Fruit fly (Drosophila melanogaster): Measurements from ENCODE around the gene Hira.
A peak's percentile ranks its signal among the peaks of the same experiment; 100 is the strongest.

The Hira gene

DNA sequence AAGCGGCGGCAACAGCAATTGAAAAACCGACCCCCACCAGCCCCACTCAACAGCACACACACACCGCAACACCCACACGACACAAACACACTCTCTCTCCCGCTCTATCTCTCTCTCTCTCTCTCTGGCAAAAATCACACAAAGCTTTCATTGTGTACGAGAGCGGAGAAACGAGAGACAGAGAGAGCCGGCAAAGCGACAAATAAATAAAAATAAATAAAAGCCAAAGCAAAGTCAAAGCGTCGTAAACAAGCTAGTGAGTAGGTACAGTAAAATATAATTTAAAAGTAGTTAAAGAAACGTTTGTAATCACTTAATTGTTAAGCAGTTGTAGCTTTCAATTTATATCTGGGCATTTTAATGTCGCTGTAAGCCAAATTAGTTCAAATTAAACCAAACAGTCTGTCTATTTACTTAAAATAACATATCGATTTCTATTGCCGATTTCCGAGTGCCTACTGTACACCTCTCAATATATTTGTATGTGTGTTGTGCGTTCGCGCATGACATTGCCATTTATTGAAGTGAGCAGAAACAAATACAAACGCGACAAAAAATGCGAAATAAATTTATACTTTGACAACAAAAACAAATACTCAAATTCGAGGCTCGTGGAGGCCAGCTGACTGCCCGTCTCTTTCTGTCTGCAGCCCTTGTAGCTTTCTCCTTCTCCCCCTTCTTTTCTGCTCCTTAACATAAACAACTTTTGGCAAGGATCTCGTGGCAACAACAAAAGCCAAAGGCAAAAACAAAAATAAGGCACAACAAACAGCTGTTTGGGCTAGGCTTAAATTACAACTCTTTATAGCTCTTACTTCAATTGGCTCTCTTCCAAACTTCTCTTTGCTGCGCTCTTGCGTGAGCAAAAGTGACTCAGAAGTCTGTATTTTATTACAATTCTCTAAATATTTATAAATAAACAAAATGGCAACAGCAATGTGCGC lies 24.9 kb upstream of the Hira start (continued):
- TF ChIP-seq gem (tag; optimal IDR thresholded peaks at IDR 0.05) (peak; percentile 94), CG17829 (tag; optimal IDR thresholded peaks at IDR 0.05) (peak; percentile 85), rib (GFP tag; IDR thresholded peaks at IDR 0.05) (peak; percentile 95), CG3163 (GFP tag; optimal IDR thresholded peaks at IDR 0.05) (peak; percentile 90), fd3F (GFP tag; optimal IDR thresholded peaks at IDR 0.05) (peak; percentile 94), CG8359 (GFP tag; optimal IDR thresholded peaks at IDR 0.05; ENCODE audit: borderline replicate concordance) (peak; percentile 58), Meics (GFP tag; optimal IDR thresholded peaks at IDR 0.05) (peak; percentile 96), CG17328 (GFP tag; IDR thresholded peaks at IDR 0.05) (peak; percentile 65), CG14860 (GFP tag; IDR thresholded peaks at IDR 0.05; ENCODE audit: partially characterized antibody) (no peak), HmgZ (tag; optimal IDR thresholded peaks at IDR 0.05) (peak; percentile 97), insv (GFP tag; optimal IDR thresholded peaks at IDR 0.05) (peak in 1 of 2 experiments; percentile 73), CG12744 (GFP tag; optimal IDR thresholded peaks at IDR 0.05) (peak; percentile 85), Nf-YA (GFP tag; IDR thresholded peaks at IDR 0.05) (peak; percentile 68), Ets65A (GFP tag) (peak; percentile 95), CkIIα-i1 (GFP tag; IDR thresholded peaks at IDR 0.05) (0 out of 2 replicates have a peak, but pooled peaks have one; percentile 23), Opbp (GFP tag; IDR thresholded peaks at IDR 0.05; ENCODE audit: partially characterized antibody) (no peak), CG4360 (GFP tag; IDR thresholded peaks at IDR 0.05) (0 out of 2 replicates have a peak, but pooled peaks have one; percentile 44), mld (GFP tag; IDR thresholded peaks at IDR 0.05; ENCODE audit: partially characterized antibody) (no peak), gro (GFP tag; optimal IDR thresholded peaks at IDR 0.05) (peak; percentile 92), CG9817 (tag; optimal IDR thresholded peaks at IDR 0.05) (peak; percentile 95), CG14441 (GFP tag; IDR thresholded peaks at IDR 0.05) (peak; percentile 92), Nf-YC (tag; optimal IDR thresholded peaks at IDR 0.05) (peak; percentile 89), abd-A (tag; optimal IDR thresholded peaks at IDR 0.05) (peak; percentile 94), CG1024 (GFP tag; IDR thresholded peaks at IDR 0.05) (peak; percentile 61), Hr51 (GFP tag; optimal IDR thresholded peaks at IDR 0.05) (peak; percentile 81 to 93), H2.0 (GFP tag; IDR thresholded peaks at IDR 0.05) (peak; percentile 85), Poxn (GFP tag; IDR thresholded peaks at IDR 0.05) (peak; percentile 82), ap (GFP tag; IDR thresholded peaks at IDR 0.05) (peak; percentile 56; the same call in 1 of the 2 replicates), phol (tag; optimal IDR thresholded peaks at IDR 0.05) (peak; percentile 74), Dll (GFP tag; IDR thresholded peaks at IDR 0.05; ENCODE audit: partially characterized antibody) (no peak), h (optimal IDR thresholded peaks at IDR 0.05) (no peak), grau (tag; optimal IDR thresholded peaks at IDR 0.05) (peak; percentile 99), aop (GFP tag; IDR thresholded peaks at IDR 0.05) (no peak), CG31388 (GFP tag; optimal IDR thresholded peaks at IDR 0.05) (peak; percentile 24), luna (GFP tag; optimal IDR thresholded peaks at IDR 0.05) (peak; percentile 81), CG6654 (GFP tag; optimal IDR thresholded peaks at IDR 0.05) (peak; percentile 59), CG17186 (GFP tag; optimal IDR thresholded peaks at IDR 0.05) (peak; percentile 12), bsh (GFP tag; optimal IDR thresholded peaks at IDR 0.05) (peak; percentile 76 to 88), CHES-1-like (GFP tag; optimal IDR thresholded peaks at IDR 0.05) (peak; percentile 98), z (GFP tag; IDR thresholded peaks at IDR 0.05) (peak; percentile 40; the same call in 1 of the 3 replicates), CG10147 (GFP tag; optimal IDR thresholded peaks at IDR 0.05) (peak; percentile 95), lola (GFP tag; optimal IDR thresholded peaks at IDR 0.05) (peak in 1 of 3 experiments; percentile 37), Dip2 (GFP tag; IDR thresholded peaks at IDR 0.05) (peak; percentile 23; the same call in 1 of the 2 replicates), MBD-R2 (GFP tag; IDR thresholded peaks at IDR 0.05) (peak; percentile 82), seq (GFP tag; IDR thresholded peaks at IDR 0.05) (peak; percentile 82), dimm (GFP tag; IDR thresholded peaks at IDR 0.05) (peak; percentile 55; the same call in 1 of the 2 replicates), salm (tag; optimal IDR thresholded peaks at IDR 0.05) (peak; percentile 73), CG4854 (GFP tag; optimal IDR thresholded peaks at IDR 0.05) (peak; percentile 80)
